Fruit fly (Drosophila melanogaster): ENCODE data around the gene RpL35A.

dm6 chr3R:5454334-5454733 is 12.6 kb downstream of the RpL35A start:
- no peak for TF ChIP-seq Myc (optimal IDR thresholded peaks at IDR 0.05)
- no peak for TF ChIP-seq h (optimal IDR thresholded peaks at IDR 0.05)
- TF ChIP-seq psq (optimal IDR thresholded peaks at IDR 0.05): no peak
- no peak for TF ChIP-seq insv (optimal IDR thresholded peaks at IDR 0.05)
